Worm (Caenorhabditis elegans) whole organism, midembryonic: ENCODE results near the gene Y37E11B.10.

Experiments
- T22C8.4 ChIP-seq: fragments of 200-800 bp; sonication (Bioruptor generic); IDR thresholded peaks from 2 replicates; pipeline ENCODE4 v1.3.6; 2022; ENCODE audit warnings: missing genetic modification characterization, missing compliant biosample characterization
- cog-1 ChIP-seq: sonication (generic microtip); optimal IDR thresholded peaks from 2 replicates; lab custom pipeline; 2016; ENCODE audit warnings: missing genetic modification characterization, missing compliant biosample characterization
- flt-1 ChIP-seq: fragments of 200-800 bp; sonication (Bioruptor generic); IDR thresholded peaks from 2 replicates; pipeline ENCODE4 v1.3.6; 2022; ENCODE audit warnings: missing genetic modification characterization, missing compliant biosample characterization
- klf-2 ChIP-seq: fragments of 200-800 bp; sonication (Bioruptor generic); conservative IDR thresholded peaks from 2 replicates; pipeline ENCODE4 v1.3.6; 2022; ENCODE audit warnings: missing genetic modification reagents, missing genetic modification characterization, missing compliant biosample characterization
- med-1 ChIP-seq: sonication (generic microtip); optimal IDR thresholded peaks from 2 replicates; lab custom pipeline; 2017; ENCODE audit warnings: missing genetic modification characterization, mild to moderate bottlenecking, missing compliant biosample characterization, antibody characterized with exemption, missing genetic modification reagents; ENCODE audit not compliant: insufficient read depth
- ref-1 ChIP-seq: fragments of 200-800 bp; sonication (Bioruptor generic); conservative IDR thresholded peaks from 2 replicates; pipeline ENCODE4 v1.3.6; 2022; ENCODE audit warnings: missing genetic modification reagents, missing genetic modification characterization, missing compliant biosample characterization
- tab-1 ChIP-seq: fragments of 200-800 bp; sonication (Bioruptor generic); IDR thresholded peaks from 2 replicates; pipeline ENCODE4 v1.3.6; 2022; ENCODE audit warnings: missing genetic modification characterization, missing compliant biosample characterization
- ztf-23 ChIP-seq: fragments of 200-800 bp; sonication (Bioruptor generic); IDR thresholded peaks from 2 replicates; pipeline ENCODE4 v1.3.6; 2022; ENCODE audit warnings: missing genetic modification reagents, missing genetic modification characterization, missing compliant biosample characterization
- ztf-29 ChIP-seq: fragments of 200-800 bp; sonication (Bioruptor generic); IDR thresholded peaks from 2 replicates; pipeline ENCODE4 v1.3.6; 2022; ENCODE audit warnings: missing genetic modification reagents, missing genetic modification characterization, missing compliant biosample characterization

The Y37E11B.10 gene

ce11 chrIV:3624597-3624996, 18.3 kb upstream of the Y37E11B.10 start, which contains the start of the genes cha-1 and unc-17:
Gene cha-1, minus strand, starts transcription at chrIV:3624697.
Gene unc-17, minus strand, starts transcription at chrIV:3624699.
- TF ChIP-seq ref-1 (GFP tag; lab: Robert Waterston, UW) (no peak), klf-2 (GFP tag; lab: Robert Waterston, UW) (no peak), flt-1 (GFP tag; lab: Robert Waterston, UW) (no peak), tab-1 (GFP tag; lab: Robert Waterston, UW) (no peak), med-1 (GFP tag; lab: Kevin White, UChicago) (no peak), ztf-23 (GFP tag; lab: Robert Waterston, UW) (no peak), cog-1 (no peak), T22C8.4 (GFP tag; lab: Robert Waterston, UW) (no peak), ztf-29 (GFP tag; lab: Robert Waterston, UW) (no peak)

- TF ChIP-seq ztf-29 (GFP tag; lab: Robert Waterston, UW) (no peak), tab-1 (GFP tag; lab: Robert Waterston, UW) (no peak), flt-1 (GFP tag; lab: Robert Waterston, UW) (no peak)
These were observed 15.6 kb upstream of the Y37E11B.10 start for ce11 chrIV:3621805-3622355.

ce11 chrIV:3618719-3619118, 12.5 kb upstream of the Y37E11B.10 start:
- TF ChIP-seq ztf-29 (GFP tag; lab: Robert Waterston, UW) (no peak), tab-1 (GFP tag; lab: Robert Waterston, UW) (no peak), cog-1 (no peak), T22C8.4 (GFP tag; lab: Robert Waterston, UW) (no peak), ztf-23 (GFP tag; lab: Robert Waterston, UW) (no peak), klf-2 (GFP tag; lab: Robert Waterston, UW) (no peak), ref-1 (GFP tag; lab: Robert Waterston, UW) (no peak), flt-1 (GFP tag; lab: Robert Waterston, UW) (no peak)

ce11 chrIV:3613022-3613605, 6.8 kb upstream of the Y37E11B.10 start, which contains the start of gene ltah-1.2:
Gene ltah-1.2, minus strand, starts transcription at chrIV:3613072.
- TF ChIP-seq ref-1 (GFP tag; lab: Robert Waterston, UW) (no peak), cog-1 (no peak), ztf-29 (GFP tag; lab: Robert Waterston, UW) (no peak), klf-2 (GFP tag; lab: Robert Waterston, UW) (no peak), med-1 (GFP tag; lab: Kevin White, UChicago) (no peak)

- TF ChIP-seq flt-1 (GFP tag; lab: Robert Waterston, UW) (no peak), med-1 (GFP tag; lab: Kevin White, UChicago) (no peak), tab-1 (GFP tag; lab: Robert Waterston, UW) (no peak), cog-1 (no peak), klf-2 (GFP tag; lab: Robert Waterston, UW) (no peak), ztf-29 (GFP tag; lab: Robert Waterston, UW) (no peak), ztf-23 (GFP tag; lab: Robert Waterston, UW) (no peak), T22C8.4 (GFP tag; lab: Robert Waterston, UW) (no peak), ref-1 (GFP tag; lab: Robert Waterston, UW) (no peak)
These were observed 5.6 kb upstream of the Y37E11B.10 start for ce11 chrIV:3611845-3612244.

ce11 chrIV:3610987-3611386, 4.7 kb upstream of the Y37E11B.10 start:
- TF ChIP-seq cog-1: no peak
- TF ChIP-seq ref-1 (GFP tag; lab: Robert Waterston, UW): no peak
- TF ChIP-seq ztf-29 (GFP tag; lab: Robert Waterston, UW): no peak
- no peak for TF ChIP-seq flt-1 (GFP tag; lab: Robert Waterston, UW)
- TF ChIP-seq klf-2 (GFP tag; lab: Robert Waterston, UW): no peak
- no peak for TF ChIP-seq med-1 (GFP tag; lab: Kevin White, UChicago)
- no peak for TF ChIP-seq ztf-23 (GFP tag; lab: Robert Waterston, UW)
- no peak for TF ChIP-seq tab-1 (GFP tag; lab: Robert Waterston, UW)
- no peak for TF ChIP-seq T22C8.4 (GFP tag; lab: Robert Waterston, UW)

- TF ChIP-seq ztf-29 (GFP tag; lab: Robert Waterston, UW) (no peak), ztf-23 (GFP tag; lab: Robert Waterston, UW) (no peak), T22C8.4 (GFP tag; lab: Robert Waterston, UW) (no peak), med-1 (GFP tag; lab: Kevin White, UChicago) (no peak)
These were observed 2.4 kb upstream of the Y37E11B.10 start for ce11 chrIV:3608547-3609222.

ce11 chrIV:3604104-3604503, 2.2 kb downstream of the Y37E11B.10 start:
- TF ChIP-seq ref-1 (GFP tag; lab: Robert Waterston, UW): no peak
- TF ChIP-seq flt-1 (GFP tag; lab: Robert Waterston, UW): no peak
- TF ChIP-seq ztf-23 (GFP tag; lab: Robert Waterston, UW): no peak
- no peak for TF ChIP-seq ztf-29 (GFP tag; lab: Robert Waterston, UW)
- TF ChIP-seq tab-1 (GFP tag; lab: Robert Waterston, UW): no peak
- TF ChIP-seq cog-1: no peak
- TF ChIP-seq T22C8.4 (GFP tag; lab: Robert Waterston, UW): no peak
- TF ChIP-seq med-1 (GFP tag; lab: Kevin White, UChicago): no peak
- TF ChIP-seq klf-2 (GFP tag; lab: Robert Waterston, UW): no peak

- TF ChIP-seq ztf-29 (GFP tag; lab: Robert Waterston, UW): no peak
- no peak for TF ChIP-seq klf-2 (GFP tag; lab: Robert Waterston, UW)
- TF ChIP-seq cog-1: no peak
- no peak for TF ChIP-seq ztf-23 (GFP tag; lab: Robert Waterston, UW)
- TF ChIP-seq flt-1 (GFP tag; lab: Robert Waterston, UW): no peak
- TF ChIP-seq ref-1 (GFP tag; lab: Robert Waterston, UW): no peak
- no peak for TF ChIP-seq med-1 (GFP tag; lab: Kevin White, UChicago)
These were observed 4.4 kb downstream of the Y37E11B.10 start for ce11 chrIV:3601846-3602245.
